Fruit fly (Drosophila melanogaster) whole organism, embryonic: ENCODE results near the gene SoxN.

ENCODE experiments used
- Atf3 ChIP-seq: fragments of 200-800 bp; sonication (Bioruptor generic); optimal IDR thresholded peaks from 3 replicates; lab custom pipeline; 2016; ENCODE audit warnings: missing biosample characterization, missing genetic modification characterization
- Blimp-1 ChIP-seq: fragments of 200-800 bp; sonication (Bioruptor generic); optimal IDR thresholded peaks from 3 replicates; lab custom pipeline; 2018; ENCODE audit warnings: missing biosample characterization, missing genetic modification characterization, mild to moderate bottlenecking, moderate library complexity, missing genetic modification reagents
- CG10267 ChIP-seq: fragments of 200-800 bp; sonication (Bioruptor generic); optimal IDR thresholded peaks from 2 replicates; lab custom pipeline; 2018; ENCODE audit warnings: missing biosample characterization, mild to moderate bottlenecking, missing genetic modification characterization, moderate library complexity
- CG10979 ChIP-seq: fragments of 200-800 bp; sonication (Bioruptor generic); optimal IDR thresholded peaks from 2 replicates; lab custom pipeline; 2018; ENCODE audit warnings: missing biosample characterization, mild to moderate bottlenecking, missing genetic modification characterization, moderate library complexity
- CG11247 ChIP-seq: fragments of 200-800 bp; sonication (Bioruptor generic); IDR thresholded peaks from 2 replicates; pipeline ENCODE4 v1.3.6; 2022; ENCODE audit warnings: missing biosample characterization, missing genetic modification characterization
- CG12391 ChIP-seq: fragments of 200-800 bp; sonication (Bioruptor generic); optimal IDR thresholded peaks from 3 replicates; lab custom pipeline; 2018; ENCODE audit warnings: missing biosample characterization, mild to moderate bottlenecking, missing genetic modification characterization, moderate library complexity
- CG13287 ChIP-seq: fragments of 200-800 bp; sonication (Bioruptor generic); IDR thresholded peaks from 2 replicates; pipeline ENCODE4 v1.3.6; 2022; ENCODE audit warnings: missing biosample characterization, missing genetic modification characterization; ENCODE audit not compliant: partially characterized antibody
- CG13775 ChIP-seq: fragments of 200-800 bp; sonication (Bioruptor generic); optimal IDR thresholded peaks from 3 replicates; lab custom pipeline; 2017; ENCODE audit warnings: missing biosample characterization, mild to moderate bottlenecking, missing genetic modification characterization
- CG14050 ChIP-seq: fragments of 200-800 bp; sonication (Bioruptor generic); IDR thresholded peaks from 3 replicates; pipeline ENCODE4 v1.3.6; 2022; ENCODE audit warnings: missing biosample characterization, missing genetic modification characterization
- CG15696 ChIP-seq: fragments of 200-800 bp; sonication (Bioruptor generic); optimal IDR thresholded peaks from 2 replicates; lab custom pipeline; 2019; ENCODE audit warnings: missing biosample characterization, mild to moderate bottlenecking, missing genetic modification characterization, moderate library complexity
- CG17385 ChIP-seq: fragments of 200-800 bp; sonication (Bioruptor generic); optimal IDR thresholded peaks from 3 replicates; lab custom pipeline; 2018; ENCODE audit warnings: missing biosample characterization, mild to moderate bottlenecking, missing genetic modification characterization
- CG2875 ChIP-seq: fragments of 200-800 bp; sonication (Bioruptor generic); optimal IDR thresholded peaks from 2 replicates; lab custom pipeline; 2017; ENCODE audit warnings: missing biosample characterization, mild to moderate bottlenecking, missing genetic modification characterization, missing genetic modification reagents
- CG3847 ChIP-seq: fragments of 200-800 bp; sonication (Bioruptor generic); IDR thresholded peaks from 2 replicates; pipeline ENCODE4 v1.3.6; 2022; ENCODE audit warnings: missing biosample characterization, missing genetic modification characterization
- CG6254 ChIP-seq: fragments of 200-800 bp; sonication (Bioruptor generic); optimal IDR thresholded peaks from 3 replicates; lab custom pipeline; 2017; ENCODE audit warnings: mild to moderate bottlenecking, missing biosample characterization, missing genetic modification reagents, missing genetic modification characterization
- CG7839 ChIP-seq: fragments of 200-800 bp; sonication (Bioruptor generic); optimal IDR thresholded peaks from 3 replicates; lab custom pipeline; 2018; ENCODE audit warnings: missing biosample characterization, mild to moderate bottlenecking, missing genetic modification characterization, moderate library complexity
- CG8388 ChIP-seq: fragments of 200-800 bp; sonication (Bioruptor generic); optimal IDR thresholded peaks from 2 replicates; lab custom pipeline; 2019; ENCODE audit warnings: missing biosample characterization, mild to moderate bottlenecking, missing genetic modification characterization, moderate library complexity
- CoRest ChIP-seq: fragments of 200-800 bp; sonication (Bioruptor generic); optimal IDR thresholded peaks from 3 replicates; lab custom pipeline; 2018; ENCODE audit warnings: missing biosample characterization, mild to moderate bottlenecking, missing genetic modification characterization, moderate library complexity
- Gsc ChIP-seq: fragments of 200-800 bp; sonication (Bioruptor generic); IDR thresholded peaks from 2 replicates; pipeline ENCODE4 v1.3.6; 2022; ENCODE audit warnings: missing biosample characterization, missing genetic modification characterization
- HLH4C ChIP-seq: fragments of 200-800 bp; sonication (Bioruptor generic); IDR thresholded peaks from 3 replicates; pipeline ENCODE4 v1.3.6; 2022; ENCODE audit warnings: missing biosample characterization, missing genetic modification characterization; ENCODE audit not compliant: partially characterized antibody
- Hr51 ChIP-seq, 2 experiments: fragments of 200-800 bp; sonication (Bioruptor generic); optimal IDR thresholded peaks; 2 replicates in 1 of 2; 3 replicates in 1 of 2; lab custom pipeline; 2016 to 2018; ENCODE audit warnings: missing biosample characterization in 2 of 2, missing genetic modification characterization in 2 of 2, mild to moderate bottlenecking in 1 of 2, moderate library complexity in 1 of 2
- Nf-YB ChIP-seq: fragments of 200-800 bp; sonication (Bioruptor generic); optimal IDR thresholded peaks from 3 replicates; lab custom pipeline; 2019; ENCODE audit warnings: missing biosample characterization, mild to moderate bottlenecking, missing genetic modification characterization, moderate library complexity
- Nf-YC ChIP-seq: fragments of 200-800 bp; optimal IDR thresholded peaks from 3 replicates; lab custom pipeline; 2019; ENCODE audit warnings: missing biosample characterization, mild to moderate bottlenecking, missing genetic modification characterization, moderate library complexity
- Oli ChIP-seq: fragments of 200-800 bp; sonication (Bioruptor generic); optimal IDR thresholded peaks from 2 replicates; lab custom pipeline; 2018; ENCODE audit warnings: missing biosample characterization, mild to moderate bottlenecking, missing genetic modification characterization, moderate library complexity
- Ptx1 ChIP-seq: fragments of 200-800 bp; sonication (Bioruptor generic); IDR thresholded peaks from 2 replicates; pipeline ENCODE4 v1.3.6; 2022; ENCODE audit warnings: missing biosample characterization, missing genetic modification characterization
- Sox102F ChIP-seq: fragments of 200-800 bp; sonication (Bioruptor generic); optimal IDR thresholded peaks from 2 replicates; lab custom pipeline; 2018; ENCODE audit warnings: missing biosample characterization, mild to moderate bottlenecking, missing genetic modification characterization, moderate library complexity
- Xbp1 ChIP-seq: fragments of 200-800 bp; sonication (Bioruptor generic); optimal IDR thresholded peaks from 3 replicates; lab custom pipeline; 2016; ENCODE audit warnings: missing biosample characterization, mild to moderate bottlenecking, missing genetic modification characterization
- ash1 ChIP-seq: fragments of 200-800 bp; sonication (Bioruptor generic); optimal IDR thresholded peaks from 2 replicates; lab custom pipeline; 2018; ENCODE audit warnings: missing biosample characterization, mild to moderate bottlenecking, missing genetic modification characterization
- bbx ChIP-seq: fragments of 200-800 bp; sonication (Bioruptor generic); IDR thresholded peaks from 2 replicates; pipeline ENCODE4 v1.3.6; 2022; ENCODE audit warnings: missing biosample characterization, missing genetic modification characterization; ENCODE audit not compliant: partially characterized antibody
- bsh ChIP-seq, 2 experiments: fragments of 200-800 bp; sonication (Bioruptor generic); optimal IDR thresholded peaks; 2 replicates each; lab custom pipeline; 2017 to 2018; ENCODE audit warnings: mild to moderate bottlenecking in 2 of 2, missing biosample characterization in 2 of 2, missing genetic modification characterization in 2 of 2, moderate library complexity in 1 of 2
- esg ChIP-seq: fragments of 200-800 bp; sonication (Bioruptor generic); conservative IDR thresholded peaks from 2 replicates; pipeline ENCODE4 v1.3.6; 2022; ENCODE audit warnings: missing biosample characterization, missing genetic modification characterization
- fd96Cb ChIP-seq: fragments of 200-800 bp; sonication (Bioruptor generic); optimal IDR thresholded peaks from 2 replicates; lab custom pipeline; 2018; ENCODE audit warnings: missing biosample characterization, mild to moderate bottlenecking, missing genetic modification characterization, moderate library complexity
- gem ChIP-seq: fragments of 200-800 bp; sonication (Bioruptor generic); optimal IDR thresholded peaks from 2 replicates; lab custom pipeline; 2019; ENCODE audit warnings: missing biosample characterization, mild to moderate bottlenecking, missing genetic modification characterization, moderate library complexity
- grau ChIP-seq: fragments of 200-800 bp; optimal IDR thresholded peaks from 3 replicates; lab custom pipeline; 2019; ENCODE audit warnings: missing biosample characterization, mild to moderate bottlenecking, missing genetic modification characterization, moderate library complexity
- gsb ChIP-seq: fragments of 200-800 bp; sonication (Bioruptor generic); IDR thresholded peaks from 2 replicates; pipeline ENCODE4 v1.3.6; 2022; ENCODE audit warnings: missing biosample characterization, missing genetic modification characterization
- lola ChIP-seq, 3 experiments: fragments of >200 bp in 2 of 3; fragments of 200-800 bp in 1 of 3; sonication (Bioruptor generic) in 1 of 3; optimal IDR thresholded peaks; 2 replicates each; lab custom pipeline; 2017 to 2019; ENCODE audit warnings: missing biosample characterization in 3 of 3, missing genetic modification characterization in 3 of 3, mild to moderate bottlenecking in 1 of 3, moderate library complexity in 1 of 3
- nmo ChIP-seq: fragments of 200-800 bp; sonication (Bioruptor generic); optimal IDR thresholded peaks from 2 replicates; lab custom pipeline; 2018; ENCODE audit warnings: missing biosample characterization, mild to moderate bottlenecking, missing genetic modification characterization, moderate library complexity
- phol ChIP-seq: fragments of 200-800 bp; sonication (Bioruptor generic); optimal IDR thresholded peaks from 3 replicates; lab custom pipeline; 2018; ENCODE audit warnings: missing biosample characterization, mild to moderate bottlenecking, missing genetic modification characterization, moderate library complexity
- seq ChIP-seq: fragments of 200-800 bp; sonication (Bioruptor generic); IDR thresholded peaks from 2 replicates; pipeline ENCODE4 v1.3.6; 2022; ENCODE audit warnings: missing biosample characterization, missing genetic modification characterization
- trh ChIP-seq: fragments of 200-800 bp; sonication (Bioruptor generic); optimal IDR thresholded peaks from 2 replicates; lab custom pipeline; 2016; ENCODE audit warnings: missing biosample characterization, missing genetic modification characterization
- unpg ChIP-seq: fragments of 200-800 bp; sonication (Bioruptor generic); optimal IDR thresholded peaks from 3 replicates; lab custom pipeline; 2018; ENCODE audit warnings: missing biosample characterization, mild to moderate bottlenecking, missing genetic modification characterization, moderate library complexity
- zf30C ChIP-seq: fragments of 200-800 bp; sonication (Bioruptor generic); optimal IDR thresholded peaks from 3 replicates; lab custom pipeline; 2018; ENCODE audit warnings: missing biosample characterization, mild to moderate bottlenecking, missing genetic modification characterization
- zfh1 ChIP-seq: fragments of 200-800 bp; sonication (Bioruptor generic); IDR thresholded peaks from 3 replicates; pipeline ENCODE4 v1.3.6; 2022; ENCODE audit warnings: missing biosample characterization, missing genetic modification characterization

SoxN gene

dm6 chr2L:8787575-8787974 is 37.9 kb upstream of the SoxN start (continued):
- peak; percentile 28 for TF ChIP-seq CoRest (tag; lab: Kevin White, UChicago)
- peak; percentile 20 for TF ChIP-seq Oli (tag; lab: Kevin White, UChicago)
- TF ChIP-seq CG11247 (GFP tag; lab: Robert Waterston, UW) = no peak
- TF ChIP-seq CG13775 = peak; percentile 6
- peak; percentile 65 for TF ChIP-seq CG10979 (tag; lab: Kevin White, UChicago)
- TF ChIP-seq Blimp-1 (GFP tag; lab: Kevin White, UChicago) = peak; percentile 48
- no peak for TF ChIP-seq CG13287 (GFP tag; lab: Robert Waterston, UW)
- TF ChIP-seq gem (tag; lab: Kevin White, UChicago) = peak; percentile 59
- TF ChIP-seq CG3847 = no peak
- TF ChIP-seq grau (tag; lab: Kevin White, UChicago) = peak; percentile 42
- peak in 1 of 2 experiments; percentile 63 for TF ChIP-seq bsh (GFP tag; optimal IDR thresholded peaks at IDR 0.05; lab: Kevin White, UChicago)
- TF ChIP-seq zfh1 (GFP tag; lab: Robert Waterston, UW) = peak; percentile 66; the same call in 2 of the 3 replicates
- TF ChIP-seq CG7839 (tag; lab: Kevin White, UChicago) = peak; percentile 48
- peak; percentile 47 for TF ChIP-seq CG10267 (tag; lab: Kevin White, UChicago)
- TF ChIP-seq bbx (GFP tag; lab: Robert Waterston, UW) = no peak
- peak in 1 of 3 experiments; percentile 47 for TF ChIP-seq lola (GFP tag; optimal IDR thresholded peaks at IDR 0.05; lab: Kevin White, UChicago)
- TF ChIP-seq gsb = no peak
- peak; percentile 21 for TF ChIP-seq Sox102F (GFP tag; lab: Kevin White, UChicago)
- peak; percentile 52 for TF ChIP-seq zf30C (GFP tag; lab: Kevin White, UChicago)
- TF ChIP-seq Ptx1 (GFP tag; lab: Robert Waterston, UW) = peak; percentile 23
- no peak for TF ChIP-seq Atf3 (GFP tag; lab: Kevin White, UChicago)
- peak; percentile 31 for TF ChIP-seq fd96Cb (tag; lab: Kevin White, UChicago)
- peak; percentile 7 for TF ChIP-seq CG17385 (GFP tag; lab: Kevin White, UChicago)
- TF ChIP-seq CG12391 (tag; lab: Kevin White, UChicago) = peak; percentile 30
- TF ChIP-seq trh (GFP tag; lab: Kevin White, UChicago) = no peak
- peak; percentile 46 for TF ChIP-seq phol (tag; lab: Kevin White, UChicago)
- TF ChIP-seq CG6254 (GFP tag; lab: Kevin White, UChicago) = peak; percentile 7
- TF ChIP-seq Gsc = no peak
- peak; percentile 15 for TF ChIP-seq CG2875
- no peak for TF ChIP-seq CG14050
- TF ChIP-seq Hr51 (GFP tag; optimal IDR thresholded peaks at IDR 0.05; lab: Kevin White, UChicago) = peak in 1 of 2 experiments; percentile 32
- peak; percentile 5 for TF ChIP-seq Xbp1 (GFP tag; lab: Kevin White, UChicago)
- peak; percentile 37 for TF ChIP-seq CG8388
- TF ChIP-seq nmo = peak; percentile 44
- 0 out of 2 replicates have a peak, but pooled peaks have one; percentile 11 for TF ChIP-seq esg (GFP tag; lab: Robert Waterston, UW)
- TF ChIP-seq CG15696 (tag; lab: Kevin White, UChicago) = peak; percentile 47
- TF ChIP-seq unpg (GFP tag; lab: Kevin White, UChicago) = peak; percentile 42
- TF ChIP-seq, all 482 proteins: peak for 50

DNA sequence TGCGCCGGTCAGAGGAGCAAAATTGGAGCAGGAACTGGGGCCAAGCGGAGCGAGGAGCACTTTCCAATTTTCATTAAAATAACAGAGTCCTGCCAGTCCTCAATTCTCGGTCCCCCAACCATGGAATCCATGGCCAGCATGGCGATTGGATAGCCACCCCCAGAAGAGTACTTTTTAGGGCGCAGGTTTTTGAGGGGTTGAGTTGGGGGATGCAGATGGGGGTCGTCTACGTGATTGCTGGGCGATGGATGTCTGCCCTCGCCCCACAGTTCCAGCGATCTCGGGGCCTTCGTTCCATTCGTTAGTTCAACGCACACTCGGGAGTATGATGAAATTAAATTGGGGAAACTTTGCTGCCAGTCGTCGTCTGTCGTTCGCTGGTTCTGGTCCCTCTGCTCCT is 33.7 kb upstream of the SoxN start:
- TF ChIP-seq HLH4C (GFP tag; lab: Robert Waterston, UW) (no peak), seq (GFP tag; lab: Robert Waterston, UW) (0 out of 2 replicates have a peak, but pooled peaks have one; percentile 23), Nf-YC (tag; lab: Kevin White, UChicago) (peak; percentile 71), Nf-YB (GFP tag; lab: Kevin White, UChicago) (peak; percentile 62), ash1 (GFP tag; lab: Kevin White, UChicago) (no peak)
